Worm (Caenorhabditis elegans) whole organism, early embryonic: ENCODE data around the gene C27C12.4.

Experiments
- B0310.2 ChIP-seq: sonication (generic microtip); optimal IDR thresholded peaks from 2 replicates; lab custom pipeline; 2016; ENCODE audit warnings: mild to moderate bottlenecking, missing genetic modification characterization, missing compliant biosample characterization
- F13C5.2 ChIP-seq: sonication (generic microtip); optimal IDR thresholded peaks from 2 replicates; lab custom pipeline; 2017; ENCODE audit warnings: mild to moderate bottlenecking, missing genetic modification characterization, inconsistent platforms, missing compliant biosample characterization
- aly-1 ChIP-seq: sonication (generic microtip); optimal IDR thresholded peaks from 2 replicates; lab custom pipeline; 2016; ENCODE audit warnings: missing genetic modification characterization, missing compliant biosample characterization
- ama-1 ChIP-seq: fragments of 150-350 bp; optimal IDR thresholded peaks from 2 replicates; lab custom pipeline; 2014
- ceh-13 ChIP-seq: fragments of 200-800 bp; sonication (Bioruptor generic); optimal IDR thresholded peaks from 2 replicates; lab custom pipeline; 2018; ENCODE audit warnings: mild to moderate bottlenecking, missing genetic modification characterization, missing compliant biosample characterization
- ceh-36 ChIP-seq: sonication (generic microtip); optimal IDR thresholded peaks from 2 replicates; lab custom pipeline; 2016; ENCODE audit warnings: missing genetic modification characterization, inconsistent platforms, missing compliant biosample characterization
- ets-7 ChIP-seq: sonication (generic microtip); optimal IDR thresholded peaks from 2 replicates; lab custom pipeline; 2016; ENCODE audit warnings: missing genotype, missing genetic modification characterization, missing compliant biosample characterization
- flt-1 ChIP-seq: fragments of 200-800 bp; sonication (Bioruptor generic); IDR thresholded peaks from 2 replicates; pipeline ENCODE4 v1.3.6; 2022; ENCODE audit warnings: missing genetic modification characterization, missing compliant biosample characterization
- hmbx-1 ChIP-seq: sonication (generic microtip); optimal IDR thresholded peaks from 2 replicates; lab custom pipeline; 2016; ENCODE audit warnings: mild to moderate bottlenecking, missing genetic modification characterization, missing compliant biosample characterization
- hmg-4 ChIP-seq: fragments of 200-800 bp; sonication (Bioruptor generic); optimal IDR thresholded peaks from 2 replicates; lab custom pipeline; 2018; ENCODE audit warnings: mild to moderate bottlenecking, missing genetic modification characterization, missing compliant biosample characterization
- hnd-1 ChIP-seq: sonication (generic microtip); optimal IDR thresholded peaks from 2 replicates; lab custom pipeline; 2016; ENCODE audit warnings: missing genetic modification characterization, missing compliant biosample characterization
- pes-1 ChIP-seq: fragments of 200-800 bp; sonication (Bioruptor generic); IDR thresholded peaks from 2 replicates; pipeline ENCODE4 v1.3.6; 2022; ENCODE audit warnings: missing genetic modification reagents, missing genetic modification characterization, missing compliant biosample characterization
- scrt-1 ChIP-seq: fragments of 200-800 bp; sonication (Bioruptor generic); IDR thresholded peaks from 2 replicates; pipeline ENCODE4 v1.3.6; 2022; ENCODE audit warnings: missing genetic modification characterization, missing compliant biosample characterization
- sea-1 ChIP-seq: fragments of 200-800 bp; sonication (Bioruptor generic); conservative IDR thresholded peaks from 2 replicates; pipeline ENCODE4 v1.3.6; 2022; ENCODE audit warnings: missing genetic modification characterization, missing compliant biosample characterization
- tbx-11 ChIP-seq: fragments of 200-800 bp; sonication (Bioruptor generic); IDR thresholded peaks from 2 replicates; pipeline ENCODE4 v1.3.6; 2022; ENCODE audit warnings: missing genetic modification characterization, missing compliant biosample characterization
- tbx-37 ChIP-seq: fragments of 200-800 bp; sonication (Bioruptor generic); conservative IDR thresholded peaks from 2 replicates; pipeline ENCODE4 v1.3.6; 2022; ENCODE audit warnings: missing genetic modification reagents, missing genetic modification characterization, missing compliant biosample characterization
- tra-4 ChIP-seq: sonication (generic microtip); optimal IDR thresholded peaks from 2 replicates; lab custom pipeline; 2017; ENCODE audit warnings: missing genetic modification characterization, missing compliant biosample characterization

Gene C27C12.4

DNA sequence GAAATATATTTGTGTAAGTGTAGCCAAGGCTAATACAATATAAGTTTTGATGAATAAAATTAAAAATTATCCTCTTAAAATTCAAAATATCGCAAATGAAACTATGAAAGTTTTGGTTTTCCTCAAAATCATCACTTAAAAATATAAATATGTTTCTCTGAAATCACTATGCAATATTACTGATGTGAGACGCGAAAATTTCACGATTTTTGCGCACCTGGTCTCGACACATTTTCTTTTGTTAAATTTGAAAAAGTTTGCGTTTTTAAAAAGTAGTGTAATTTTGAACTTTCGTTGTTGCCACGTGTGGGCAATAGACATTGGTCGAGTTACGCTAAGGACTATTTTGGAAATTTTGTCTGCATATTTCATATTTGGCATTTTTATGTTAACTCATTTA is 25.1 kb upstream of the C27C12.4 start:
- TF ChIP-seq tra-4 (no peak), F13C5.2 (tag; lab: Kevin White, UChicago) (no peak), ama-1 (lab: Kevin White, UChicago) (no peak), ceh-36 (tag; lab: Kevin White, UChicago) (no peak), aly-1 (no peak), ets-7 (tag; lab: Kevin White, UChicago) (no peak), hmbx-1 (no peak), flt-1 (no peak), hnd-1 (no peak), B0310.2 (tag; lab: Kevin White, UChicago) (no peak), tbx-11 (GFP tag; lab: Robert Waterston, UW) (no peak), hmg-4 (GFP tag; lab: Kevin White, UChicago) (no peak), sea-1 (GFP tag; lab: Robert Waterston, UW) (no peak), pes-1 (GFP tag; lab: Robert Waterston, UW) (no peak), ceh-13 (GFP tag; lab: Kevin White, UChicago) (no peak)

DNA sequence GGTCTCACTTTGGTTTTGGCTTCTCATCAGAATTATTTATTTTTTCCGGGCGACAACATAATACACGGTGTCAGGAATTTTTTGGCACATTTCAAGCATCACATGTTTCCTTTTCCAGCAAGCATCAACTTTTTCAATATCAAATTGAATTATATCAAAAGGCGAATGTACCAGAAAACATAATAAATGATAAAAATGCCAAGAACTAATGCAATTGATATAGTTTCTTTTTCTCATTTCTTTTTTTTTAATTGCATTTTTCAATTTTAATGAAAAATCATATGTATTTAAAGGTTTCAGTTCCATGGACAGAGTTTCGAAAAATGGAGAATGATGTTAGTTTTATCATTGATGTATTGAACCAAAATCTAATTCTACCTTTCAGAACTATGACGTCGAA is 22.4 kb upstream of the C27C12.4 start, which contains the start of gene dpf-2:
Gene dpf-2, plus strand, starts transcription at position 301 of the 400 bp plus-strand sequence.
- TF ChIP-seq scrt-1 (GFP tag; lab: Robert Waterston, UW) (no peak), tbx-37 (GFP tag; lab: Robert Waterston, UW) (no peak), flt-1 (no peak), ceh-13 (GFP tag; lab: Kevin White, UChicago) (no peak), B0310.2 (tag; lab: Kevin White, UChicago) (no peak), tbx-11 (GFP tag; lab: Robert Waterston, UW) (no peak), ama-1 (lab: Kevin White, UChicago) (no peak), ceh-36 (tag; lab: Kevin White, UChicago) (no peak), tra-4 (no peak), hnd-1 (no peak), F13C5.2 (tag; lab: Kevin White, UChicago) (no peak), hmbx-1 (no peak)

DNA sequence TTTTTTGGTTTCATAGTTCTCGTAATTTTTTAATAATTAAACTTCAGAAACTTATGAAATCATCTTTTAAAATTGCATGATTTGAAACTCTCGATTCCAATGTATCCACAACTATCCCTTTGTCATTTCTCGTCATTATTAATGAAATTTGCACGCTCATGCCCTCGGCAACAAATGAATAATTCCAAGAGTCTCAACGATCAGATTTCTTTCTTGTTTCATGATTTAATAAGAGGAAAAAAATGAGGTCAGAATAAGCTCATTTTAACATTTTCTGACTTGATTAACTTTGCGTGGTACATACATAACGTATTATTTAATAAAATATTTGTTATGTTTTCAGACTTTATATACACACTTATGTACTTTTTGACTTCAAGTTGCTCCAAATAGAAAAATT is 15.5 kb upstream of the C27C12.4 start:
- TF ChIP-seq pes-1 (GFP tag; lab: Robert Waterston, UW) (no peak), hmg-4 (GFP tag; lab: Kevin White, UChicago) (no peak), ets-7 (tag; lab: Kevin White, UChicago) (no peak), tra-4 (no peak)

DNA sequence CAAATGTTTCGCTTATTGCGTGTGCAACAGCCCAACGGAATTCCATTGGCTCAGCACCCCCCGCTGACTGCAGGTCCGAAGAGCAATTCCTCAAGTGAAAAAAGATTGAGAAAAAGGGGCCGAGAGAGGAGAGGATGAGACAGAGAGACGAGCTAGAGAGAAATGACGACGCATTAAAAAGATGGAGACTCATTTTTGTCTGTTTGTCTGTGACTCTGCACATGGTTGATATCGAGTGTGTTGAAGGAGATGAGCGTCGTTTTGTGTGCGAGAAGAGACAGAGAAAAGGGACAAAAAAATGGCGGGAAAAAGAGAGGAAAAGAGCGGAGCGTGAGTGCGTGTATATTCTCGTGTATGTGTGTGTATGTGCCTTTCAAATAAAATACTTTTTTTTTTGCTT is 12.9 kb upstream of the C27C12.4 start:
- TF ChIP-seq sea-1 (GFP tag; lab: Robert Waterston, UW), result 0 out of 2 replicates have a peak, but pooled peaks have one; percentile 39
- no peak for TF ChIP-seq ceh-36 (tag; lab: Kevin White, UChicago)
- peak; percentile 82 for TF ChIP-seq hmg-4 (GFP tag; lab: Kevin White, UChicago)
- TF ChIP-seq tbx-11 (GFP tag; lab: Robert Waterston, UW), result no peak
- no peak for TF ChIP-seq ceh-13 (GFP tag; lab: Kevin White, UChicago)
- TF ChIP-seq flt-1, result no peak
- peak; percentile 73 for TF ChIP-seq F13C5.2 (tag; lab: Kevin White, UChicago)
- TF ChIP-seq ets-7 (tag; lab: Kevin White, UChicago), result no peak
- no peak for TF ChIP-seq tra-4
- TF ChIP-seq ama-1 (lab: Kevin White, UChicago), result no peak

DNA sequence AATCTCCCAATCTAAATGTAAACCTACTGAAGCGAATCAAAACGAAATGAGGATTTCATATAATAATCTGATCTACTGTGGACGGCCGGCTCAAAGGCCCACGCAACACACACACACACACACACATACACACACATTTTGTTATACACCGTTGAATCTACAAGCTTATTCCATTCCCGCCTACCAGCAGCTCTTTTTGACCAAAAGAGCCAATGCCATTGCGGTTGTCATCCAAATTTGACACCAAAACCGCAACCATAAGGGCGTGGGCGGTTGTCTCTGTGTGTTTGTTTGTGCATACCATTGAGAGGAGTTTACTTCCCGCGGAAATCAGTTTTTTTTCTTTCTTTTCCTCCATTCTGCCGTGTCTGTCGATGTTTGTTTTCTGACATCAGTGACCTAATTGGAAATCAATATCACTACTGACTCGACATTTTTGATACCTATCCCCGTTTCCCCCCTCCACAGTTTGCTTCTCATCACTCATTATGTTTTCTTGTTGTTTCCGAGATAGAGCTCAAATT is 11.0 kb upstream of the C27C12.4 start:
- TF ChIP-seq ceh-36 (tag; lab: Kevin White, UChicago), result no peak
- no peak for TF ChIP-seq flt-1
- no peak for TF ChIP-seq scrt-1 (GFP tag; lab: Robert Waterston, UW)
- no peak for TF ChIP-seq hmg-4 (GFP tag; lab: Kevin White, UChicago)

DNA sequence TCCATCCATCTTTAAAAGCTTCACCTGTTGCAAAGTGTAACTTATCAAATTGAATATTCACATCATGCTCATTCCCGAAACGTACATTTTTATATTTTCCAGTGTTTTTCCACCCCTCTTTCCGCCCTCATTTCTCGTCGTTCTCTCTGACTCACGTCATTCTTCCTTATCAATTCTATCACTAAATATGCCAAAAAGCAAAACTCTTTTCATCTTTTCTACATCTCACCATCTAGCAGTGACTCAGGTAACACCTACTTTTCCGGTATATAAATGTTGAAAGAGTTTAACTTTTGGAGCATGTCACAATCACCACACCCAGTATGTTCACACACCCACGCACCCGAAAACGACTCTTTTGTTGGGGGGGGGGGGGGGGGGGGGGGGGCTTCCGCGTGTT is 9.4 kb upstream of the C27C12.4 start:
- no peak for TF ChIP-seq hmg-4 (GFP tag; lab: Kevin White, UChicago)
- no peak for TF ChIP-seq tra-4
- TF ChIP-seq scrt-1 (GFP tag; lab: Robert Waterston, UW), result no peak
- TF ChIP-seq ama-1 (lab: Kevin White, UChicago), result no peak

DNA sequence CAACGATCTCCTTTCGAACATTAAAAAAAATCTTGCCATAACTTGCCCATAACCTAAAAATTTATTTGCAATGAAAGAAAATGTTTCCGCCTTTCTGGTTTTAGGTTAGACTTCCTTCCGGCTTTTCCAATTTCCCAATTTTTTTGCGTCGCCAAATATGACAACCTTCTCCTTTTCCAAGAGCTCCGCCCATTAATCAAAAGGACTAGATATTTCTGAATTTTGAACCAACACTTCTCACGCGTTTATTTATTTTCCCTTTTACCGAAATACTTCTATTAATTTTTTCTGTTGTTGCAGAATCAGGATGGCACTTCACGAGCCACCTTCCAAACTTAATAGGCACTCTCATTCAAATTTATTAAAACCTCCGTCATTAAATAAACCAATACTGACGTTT is 8.2 kb upstream of the C27C12.4 start, which contains the start of gene egrh-1:
Gene egrh-1, plus strand, starts transcription at position 301 of the 400 bp plus-strand sequence.
- no peak for TF ChIP-seq scrt-1 (GFP tag; lab: Robert Waterston, UW)
- TF ChIP-seq ceh-36 (tag; lab: Kevin White, UChicago), result no peak
- TF ChIP-seq tbx-37 (GFP tag; lab: Robert Waterston, UW), result no peak
- TF ChIP-seq flt-1, result no peak
- no peak for TF ChIP-seq ceh-13 (GFP tag; lab: Kevin White, UChicago)
- no peak for TF ChIP-seq F13C5.2 (tag; lab: Kevin White, UChicago)
- TF ChIP-seq sea-1 (GFP tag; lab: Robert Waterston, UW), result no peak
- TF ChIP-seq pes-1 (GFP tag; lab: Robert Waterston, UW), result no peak
- no peak for TF ChIP-seq hmg-4 (GFP tag; lab: Kevin White, UChicago)
- TF ChIP-seq B0310.2 (tag; lab: Kevin White, UChicago), result no peak
- TF ChIP-seq ama-1 (lab: Kevin White, UChicago), result no peak
- TF ChIP-seq aly-1, result no peak

DNA sequence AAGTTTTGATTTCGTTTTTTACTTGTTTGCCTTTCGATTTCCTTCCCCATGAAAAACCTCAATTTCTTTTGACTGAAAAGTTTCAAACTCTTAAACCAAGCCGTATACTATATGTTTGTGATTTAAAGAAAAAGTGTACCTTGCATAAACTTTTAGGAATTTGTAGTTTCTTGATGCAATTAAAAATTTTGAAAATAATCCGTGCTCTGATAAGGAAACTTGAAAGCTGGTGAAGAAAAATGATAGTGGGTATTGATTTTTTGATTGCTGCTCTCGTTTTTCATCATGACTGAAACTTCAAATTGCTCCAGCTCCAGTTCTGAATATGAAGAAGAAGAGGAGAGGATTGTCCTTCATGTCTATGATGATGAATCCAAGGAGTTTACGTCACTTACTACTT is 4.8 kb upstream of the C27C12.4 start, which contains the start of gene acd-3:
Gene acd-3, plus strand, starts transcription at position 222 of the 400 bp plus-strand sequence.
- no peak for TF ChIP-seq tbx-11 (GFP tag; lab: Robert Waterston, UW)
- no peak for TF ChIP-seq ama-1 (lab: Kevin White, UChicago)
- TF ChIP-seq F13C5.2 (tag; lab: Kevin White, UChicago), result no peak
- no peak for TF ChIP-seq ceh-36 (tag; lab: Kevin White, UChicago)
- TF ChIP-seq B0310.2 (tag; lab: Kevin White, UChicago), result no peak
- no peak for TF ChIP-seq pes-1 (GFP tag; lab: Robert Waterston, UW)
- no peak for TF ChIP-seq tbx-37 (GFP tag; lab: Robert Waterston, UW)
- TF ChIP-seq scrt-1 (GFP tag; lab: Robert Waterston, UW), result no peak
- TF ChIP-seq sea-1 (GFP tag; lab: Robert Waterston, UW), result no peak
- TF ChIP-seq tra-4, result no peak
- no peak for TF ChIP-seq hmg-4 (GFP tag; lab: Kevin White, UChicago)
- no peak for TF ChIP-seq ceh-13 (GFP tag; lab: Kevin White, UChicago)
- no peak for TF ChIP-seq ets-7 (tag; lab: Kevin White, UChicago)
- TF ChIP-seq hmbx-1, result no peak
- TF ChIP-seq hnd-1, result no peak
- no peak for TF ChIP-seq aly-1
- no peak for TF ChIP-seq flt-1
